Worm (Caenorhabditis elegans): ENCODE data around the gene K10H10.13.

- no peak for TF ChIP-seq elt-2 (tag; optimal IDR thresholded peaks at IDR 0.05)
- TF ChIP-seq ref-2 (tag; optimal IDR thresholded peaks at IDR 0.05): no peak
- no peak for TF ChIP-seq madf-2 (tag; optimal IDR thresholded peaks at IDR 0.05)
- no peak for TF ChIP-seq ceh-14 (tag; optimal IDR thresholded peaks at IDR 0.05)
- no peak for TF ChIP-seq T23F11.4 (GFP tag; optimal IDR thresholded peaks at IDR 0.05)
- TF ChIP-seq ztf-16 (tag; optimal IDR thresholded peaks at IDR 0.05): no peak
- TF ChIP-seq hlh-6 (tag; optimal IDR thresholded peaks at IDR 0.05): no peak
- no peak for TF ChIP-seq hlh-30 (tag; optimal IDR thresholded peaks at IDR 0.05; ENCODE audit: insufficient read depth)
- TF ChIP-seq unc-86 (tag; optimal IDR thresholded peaks at IDR 0.05): no peak
- TF ChIP-seq ceh-9 (tag; optimal IDR thresholded peaks at IDR 0.05): no peak
- TF ChIP-seq mec-3 (tag; optimal IDR thresholded peaks at IDR 0.05; ENCODE audit: borderline replicate concordance): no peak
- TF ChIP-seq fkh-10 (GFP tag; optimal IDR thresholded peaks at IDR 0.05): no peak
- TF ChIP-seq K02D7.2 (tag; optimal IDR thresholded peaks at IDR 0.05): no peak
Measured at ce11 chrII:14511189-14511588, at the start of gene K10H10.13.
